Worm (Caenorhabditis elegans): Measurements from ENCODE around the gene T28A11.2.

DNA sequence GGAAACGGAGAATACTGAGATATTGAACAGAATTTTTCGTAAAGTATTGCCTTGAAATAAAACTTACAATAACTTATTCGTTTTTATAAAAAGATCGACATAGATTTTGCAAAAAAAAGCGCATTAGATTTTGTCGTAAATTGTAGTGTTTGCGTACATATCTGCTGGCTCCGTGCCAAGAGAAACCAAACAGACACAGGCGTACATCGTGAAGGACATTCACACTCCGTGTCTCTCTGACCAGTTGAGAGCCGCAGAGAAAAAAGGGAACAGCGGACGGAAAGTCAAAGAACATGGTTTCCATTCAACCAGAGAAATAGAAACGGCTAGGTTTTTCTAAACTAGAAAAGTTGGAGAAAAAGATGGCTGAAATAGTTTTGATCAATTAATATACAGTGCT is 35.1 kb downstream of the T28A11.2 start, which contains the start of gene arrd-19:
- TF ChIP-seq ets-4 (tag; optimal IDR thresholded peaks at IDR 0.05) (no peak), F13H6.1 (tag; optimal IDR thresholded peaks at IDR 0.05) (no peak), nfya-1 (tag; optimal IDR thresholded peaks at IDR 0.05) (no peak), hlh-30 (tag; optimal IDR thresholded peaks at IDR 0.05; ENCODE audit: insufficient read depth) (no peak), tbx-2 (tag; optimal IDR thresholded peaks at IDR 0.05) (no peak), nhr-11 (tag; optimal IDR thresholded peaks at IDR 0.05) (no peak), ceh-45 (GFP tag; IDR thresholded peaks at IDR 0.05) (no peak), elt-2 (tag; optimal IDR thresholded peaks at IDR 0.05) (no peak), pha-4 (tag; optimal IDR thresholded peaks at IDR 0.05) (no peak), pax-1 (tag; optimal IDR thresholded peaks at IDR 0.05) (peak; percentile 8), ttx-3 (tag; optimal IDR thresholded peaks at IDR 0.05) (no peak)
